Fruit fly (Drosophila melanogaster): ENCODE measurements around the gene Rpn1.

DNA sequence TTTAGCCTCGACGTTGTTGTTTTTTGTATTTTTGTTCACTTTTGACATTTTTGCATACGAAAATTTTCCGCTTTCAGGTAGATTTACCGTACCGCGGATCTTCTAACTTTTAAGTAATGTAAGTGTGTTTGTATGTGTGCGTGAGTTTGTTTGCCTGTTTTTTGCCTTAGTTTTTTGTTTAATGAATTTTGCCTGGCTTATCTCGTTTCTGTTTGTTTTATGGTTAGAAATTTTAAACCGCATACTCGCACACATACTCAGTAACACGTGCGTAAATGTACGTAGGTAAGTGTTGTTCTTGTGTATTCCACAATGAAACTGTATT lies 17.2 kb upstream of the Rpn1 start:
- TF ChIP-seq psq (optimal IDR thresholded peaks at IDR 0.05) (no peak), Dll (optimal IDR thresholded peaks at IDR 0.05) (no peak), pan (optimal IDR thresholded peaks at IDR 0.05) (no peak), CG8478 (optimal IDR thresholded peaks at IDR 0.05) (no peak), usp (GFP tag; optimal IDR thresholded peaks at IDR 0.05) (no peak)
